Fruit fly (Drosophila melanogaster) whole organism, embryonic: ENCODE measurements around the gene bun.

Source experiments
- Bteb2 ChIP-seq: fragments of 200-800 bp; sonication (Bioruptor generic); optimal IDR thresholded peaks from 2 replicates; lab custom pipeline; 2016; ENCODE audit warnings: missing biosample characterization, missing genetic modification characterization
- CG8478 ChIP-seq: fragments of >200 bp; optimal IDR thresholded peaks from 2 replicates; lab custom pipeline; 2018
- Dll ChIP-seq: fragments of 200-800 bp; sonication (Bioruptor generic); IDR thresholded peaks from 4 replicates; pipeline ENCODE4 v1.3.6; 2022; ENCODE audit warnings: missing biosample characterization, missing genetic modification characterization; ENCODE audit not compliant: partially characterized antibody
- HHEX ChIP-seq: fragments of 200-800 bp; sonication (Bioruptor generic); optimal IDR thresholded peaks from 3 replicates; lab custom pipeline; 2017; ENCODE audit warnings: missing biosample characterization, mild to moderate bottlenecking, missing genetic modification characterization, missing genetic modification reagents
- Tbp ChIP-seq: fragments of >200 bp; optimal IDR thresholded peaks from 2 replicates; lab custom pipeline; 2018; ENCODE audit warnings: missing biosample characterization, missing genetic modification characterization
- bcd ChIP-seq: fragments of 200-800 bp; sonication (Bioruptor generic); optimal IDR thresholded peaks from 2 replicates; lab custom pipeline; 2017; ENCODE audit warnings: missing biosample characterization, mild to moderate bottlenecking, missing genetic modification characterization
- chif ChIP-seq, 2 experiments: fragments of 200-800 bp; sonication (Bioruptor generic); optimal IDR thresholded peaks; 3 replicates each; lab custom pipeline; 2016; ENCODE audit warnings: missing biosample characterization in 2 of 2, missing genetic modification characterization in 2 of 2
- chinmo ChIP-seq: fragments of 200-800 bp; sonication (Bioruptor generic); IDR thresholded peaks from 4 replicates; pipeline ENCODE4 v1.3.6; 2022; ENCODE audit warnings: missing biosample characterization, missing genetic modification characterization; ENCODE audit not compliant: partially characterized antibody
- croc ChIP-seq: fragments of 200-800 bp; sonication (Bioruptor generic); conservative IDR thresholded peaks from 3 replicates; pipeline ENCODE4 v1.3.6; 2022; ENCODE audit warnings: missing biosample characterization, missing genetic modification characterization
- dimm ChIP-seq: fragments of 200-800 bp; sonication (Bioruptor generic); IDR thresholded peaks from 2 replicates; pipeline ENCODE4 v1.3.6; 2022; ENCODE audit warnings: missing biosample characterization, missing genetic modification characterization

DNA sequence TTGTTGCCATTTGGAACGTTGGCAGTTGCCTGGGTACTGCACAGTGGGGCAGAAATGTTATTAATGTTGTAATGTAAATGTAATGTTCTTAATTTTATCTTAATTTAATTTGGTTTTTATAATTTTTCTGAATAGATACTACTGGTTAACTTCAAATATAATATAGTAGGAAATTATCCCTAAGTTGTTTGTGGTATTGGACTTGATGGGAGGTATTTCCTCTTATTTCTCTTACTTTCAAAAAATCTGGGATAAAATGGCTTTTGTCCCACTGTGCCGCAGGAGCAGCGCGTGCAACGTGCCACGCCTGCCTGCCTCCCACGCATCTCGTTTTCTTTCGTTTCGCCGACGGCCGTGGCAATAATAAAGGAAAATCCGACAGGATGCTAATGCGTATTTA, 2.5 kb upstream of the bun start:
- TF ChIP-seq Dll (GFP tag; lab: Robert Waterston, UW) (no peak), croc (no peak; the same call in 2 of the 3 replicates), Tbp (GFP tag; lab: Kevin White, UChicago) (no peak), HHEX (GFP tag; lab: Kevin White, UChicago) (peak; percentile 33), Bteb2 (GFP tag; lab: Kevin White, UChicago) (no peak), bcd (GFP tag; lab: Kevin White, UChicago) (peak; percentile 36), CG8478 (no peak), dimm (GFP tag; lab: Robert Waterston, UW) (no peak), chif (GFP tag; optimal IDR thresholded peaks at IDR 0.05; lab: Kevin White, UChicago) (no peak), chinmo (GFP tag; lab: Robert Waterston, UW) (no peak)
